Fruit fly (Drosophila melanogaster) whole organism, pupa: ENCODE results near the gene Tm1.

Experiments
- CG12605 ChIP-seq: fragments of 200-800 bp; sonication (Bioruptor generic); IDR thresholded peaks from 2 replicates; pipeline ENCODE4 v1.3.6; 2022; ENCODE audit warnings: missing biosample characterization, missing genetic modification characterization
- CG4496 ChIP-seq: fragments of 200-800 bp; sonication (Bioruptor generic); IDR thresholded peaks from 3 replicates; pipeline ENCODE4 v1.3.6; 2022; ENCODE audit warnings: missing biosample characterization, missing genetic modification characterization
- CG8159 ChIP-seq: fragments of 200-800 bp; sonication (Bioruptor generic); optimal IDR thresholded peaks from 3 replicates; lab custom pipeline; 2018; ENCODE audit warnings: missing biosample characterization, mild to moderate bottlenecking, missing genetic modification characterization, moderate library complexity
- EcR ChIP-seq: fragments of 200-800 bp; sonication (Bioruptor generic); optimal IDR thresholded peaks from 3 replicates; lab custom pipeline; 2019; ENCODE audit warnings: missing biosample characterization, missing genetic modification characterization, mild to moderate bottlenecking, moderate library complexity, missing genetic modification reagents
- Ets98B ChIP-seq: fragments of 200-800 bp; sonication (Bioruptor generic); IDR thresholded peaks from 2 replicates; pipeline ENCODE4 v1.3.6; 2022; ENCODE audit warnings: missing biosample characterization, missing genetic modification characterization
- Pif1A ChIP-seq: fragments of 200-800 bp; sonication (Bioruptor generic); optimal IDR thresholded peaks from 3 replicates; lab custom pipeline; 2016; ENCODE audit warnings: missing biosample characterization, missing genetic modification characterization
- Pif1B ChIP-seq: fragments of 200-800 bp; sonication (Bioruptor generic); optimal IDR thresholded peaks from 3 replicates; lab custom pipeline; 2016; ENCODE audit warnings: missing biosample characterization, missing genetic modification characterization
- Snoo ChIP-seq: fragments of 200-800 bp; sonication (Bioruptor generic); optimal IDR thresholded peaks from 3 replicates; lab custom pipeline; 2017; ENCODE audit warnings: missing biosample characterization, mild to moderate bottlenecking, missing genetic modification characterization, inconsistent platforms
- fd96Ca ChIP-seq: fragments of 200-800 bp; sonication (Bioruptor generic); IDR thresholded peaks from 3 replicates; pipeline ENCODE4 v1.3.6; 2022; ENCODE audit warnings: missing biosample characterization, missing genetic modification characterization
- rn ChIP-seq: fragments of 200-800 bp; sonication (Bioruptor generic); IDR thresholded peaks from 2 replicates; pipeline ENCODE4 v1.3.6; 2022; ENCODE audit warnings: missing biosample characterization, missing genetic modification characterization

DNA sequence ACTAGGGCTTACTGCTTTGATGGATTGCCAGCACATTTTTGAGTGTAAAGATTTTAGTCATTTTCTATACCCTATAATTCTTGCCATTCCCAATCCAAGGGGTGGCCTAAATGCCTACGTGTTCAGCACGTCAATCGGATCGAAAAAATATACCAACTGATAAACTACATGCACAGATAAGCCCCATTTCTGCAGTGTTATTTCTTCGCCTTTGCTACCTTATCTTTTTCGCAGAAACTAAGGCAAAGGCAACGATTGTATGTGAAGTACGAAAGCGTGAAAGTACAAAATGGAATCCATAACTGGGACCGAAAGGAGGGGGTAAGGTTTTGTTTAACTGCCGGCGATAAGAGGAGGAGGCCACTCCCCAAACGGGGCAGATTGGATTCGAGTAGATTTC is 19.9 kb downstream of the Tm1 start:
- TF ChIP-seq Pif1A (GFP tag; lab: Kevin White, UChicago) (no peak), Ets98B (GFP tag; lab: Robert Waterston, UW) (no peak), CG4496 (no peak), Pif1B (GFP tag; lab: Kevin White, UChicago) (no peak), EcR (GFP tag; lab: Kevin White, UChicago) (no peak), CG8159 (tag; lab: Kevin White, UChicago) (no peak), fd96Ca (no peak), CG12605 (GFP tag; lab: Robert Waterston, UW) (no peak), rn (no peak), Snoo (tag; lab: Kevin White, UChicago) (no peak)
